Worm (Caenorhabditis elegans) whole organism, early embryonic: ENCODE measurements around the gene unc-82.

Experiments used
- B0310.2 ChIP-seq: sonication (generic microtip); optimal IDR thresholded peaks from 2 replicates; lab custom pipeline; 2016; ENCODE audit warnings: mild to moderate bottlenecking, missing genetic modification characterization, missing compliant biosample characterization
- F13C5.2 ChIP-seq: sonication (generic microtip); optimal IDR thresholded peaks from 2 replicates; lab custom pipeline; 2017; ENCODE audit warnings: mild to moderate bottlenecking, missing genetic modification characterization, inconsistent platforms, missing compliant biosample characterization
- aly-1 ChIP-seq: sonication (generic microtip); optimal IDR thresholded peaks from 2 replicates; lab custom pipeline; 2016; ENCODE audit warnings: missing genetic modification characterization, missing compliant biosample characterization
- ama-1 ChIP-seq: fragments of 150-350 bp; optimal IDR thresholded peaks from 2 replicates; lab custom pipeline; 2014
- ceh-13 ChIP-seq: fragments of 200-800 bp; sonication (Bioruptor generic); optimal IDR thresholded peaks from 2 replicates; lab custom pipeline; 2018; ENCODE audit warnings: mild to moderate bottlenecking, missing genetic modification characterization, missing compliant biosample characterization
- ceh-36 ChIP-seq: sonication (generic microtip); optimal IDR thresholded peaks from 2 replicates; lab custom pipeline; 2016; ENCODE audit warnings: missing genetic modification characterization, inconsistent platforms, missing compliant biosample characterization
- ets-7 ChIP-seq: sonication (generic microtip); optimal IDR thresholded peaks from 2 replicates; lab custom pipeline; 2016; ENCODE audit warnings: missing genotype, missing genetic modification characterization, missing compliant biosample characterization
- flt-1 ChIP-seq: fragments of 200-800 bp; sonication (Bioruptor generic); IDR thresholded peaks from 2 replicates; pipeline ENCODE4 v1.3.6; 2022; ENCODE audit warnings: missing genetic modification characterization, missing compliant biosample characterization
- hmbx-1 ChIP-seq: sonication (generic microtip); optimal IDR thresholded peaks from 2 replicates; lab custom pipeline; 2016; ENCODE audit warnings: mild to moderate bottlenecking, missing genetic modification characterization, missing compliant biosample characterization
- hmg-4 ChIP-seq: fragments of 200-800 bp; sonication (Bioruptor generic); optimal IDR thresholded peaks from 2 replicates; lab custom pipeline; 2018; ENCODE audit warnings: mild to moderate bottlenecking, missing genetic modification characterization, missing compliant biosample characterization
- hnd-1 ChIP-seq: sonication (generic microtip); optimal IDR thresholded peaks from 2 replicates; lab custom pipeline; 2016; ENCODE audit warnings: missing genetic modification characterization, missing compliant biosample characterization
- pes-1 ChIP-seq: fragments of 200-800 bp; sonication (Bioruptor generic); IDR thresholded peaks from 2 replicates; pipeline ENCODE4 v1.3.6; 2022; ENCODE audit warnings: missing genetic modification reagents, missing genetic modification characterization, missing compliant biosample characterization
- scrt-1 ChIP-seq: fragments of 200-800 bp; sonication (Bioruptor generic); IDR thresholded peaks from 2 replicates; pipeline ENCODE4 v1.3.6; 2022; ENCODE audit warnings: missing genetic modification characterization, missing compliant biosample characterization
- sea-1 ChIP-seq: fragments of 200-800 bp; sonication (Bioruptor generic); conservative IDR thresholded peaks from 2 replicates; pipeline ENCODE4 v1.3.6; 2022; ENCODE audit warnings: missing genetic modification characterization, missing compliant biosample characterization
- tbx-11 ChIP-seq: fragments of 200-800 bp; sonication (Bioruptor generic); IDR thresholded peaks from 2 replicates; pipeline ENCODE4 v1.3.6; 2022; ENCODE audit warnings: missing genetic modification characterization, missing compliant biosample characterization
- tbx-37 ChIP-seq: fragments of 200-800 bp; sonication (Bioruptor generic); conservative IDR thresholded peaks from 2 replicates; pipeline ENCODE4 v1.3.6; 2022; ENCODE audit warnings: missing genetic modification reagents, missing genetic modification characterization, missing compliant biosample characterization
- tra-4 ChIP-seq: sonication (generic microtip); optimal IDR thresholded peaks from 2 replicates; lab custom pipeline; 2017; ENCODE audit warnings: missing genetic modification characterization, missing compliant biosample characterization

Gene unc-82

DNA sequence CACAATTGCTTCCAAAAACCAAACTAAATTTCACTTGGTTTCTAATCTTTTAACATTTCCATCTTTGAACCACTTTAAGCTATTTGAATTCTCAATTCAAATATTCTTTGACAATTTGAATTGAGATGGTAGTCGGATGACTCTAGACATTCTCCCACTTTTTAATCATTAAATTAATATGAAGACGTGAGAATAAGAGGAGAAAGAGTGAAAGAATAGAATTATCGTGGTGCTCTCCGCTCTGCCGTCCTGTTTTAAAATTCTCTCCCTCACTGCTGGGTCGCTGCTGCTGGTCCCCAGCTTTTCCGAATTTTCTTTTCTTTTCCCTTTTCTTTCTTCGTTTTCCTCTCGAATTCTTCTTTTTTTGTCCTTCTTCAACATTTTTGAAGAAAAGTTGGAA is 20.9 kb upstream of the unc-82 start:
- TF ChIP-seq flt-1 (GFP tag; lab: Robert Waterston, UW) (no peak), aly-1 (tag; lab: Kevin White, UChicago) (no peak), hmg-4 (GFP tag; lab: Kevin White, UChicago) (no peak), ceh-36 (tag; lab: Kevin White, UChicago) (no peak), hmbx-1 (tag; lab: Kevin White, UChicago) (no peak), scrt-1 (no peak), tbx-11 (no peak), ets-7 (tag; lab: Kevin White, UChicago) (no peak), tra-4 (tag; lab: Kevin White, UChicago) (no peak), F13C5.2 (tag; lab: Kevin White, UChicago) (no peak), ama-1 (lab: Kevin White, UChicago) (no peak), sea-1 (no peak), hnd-1 (no peak), B0310.2 (no peak)

DNA sequence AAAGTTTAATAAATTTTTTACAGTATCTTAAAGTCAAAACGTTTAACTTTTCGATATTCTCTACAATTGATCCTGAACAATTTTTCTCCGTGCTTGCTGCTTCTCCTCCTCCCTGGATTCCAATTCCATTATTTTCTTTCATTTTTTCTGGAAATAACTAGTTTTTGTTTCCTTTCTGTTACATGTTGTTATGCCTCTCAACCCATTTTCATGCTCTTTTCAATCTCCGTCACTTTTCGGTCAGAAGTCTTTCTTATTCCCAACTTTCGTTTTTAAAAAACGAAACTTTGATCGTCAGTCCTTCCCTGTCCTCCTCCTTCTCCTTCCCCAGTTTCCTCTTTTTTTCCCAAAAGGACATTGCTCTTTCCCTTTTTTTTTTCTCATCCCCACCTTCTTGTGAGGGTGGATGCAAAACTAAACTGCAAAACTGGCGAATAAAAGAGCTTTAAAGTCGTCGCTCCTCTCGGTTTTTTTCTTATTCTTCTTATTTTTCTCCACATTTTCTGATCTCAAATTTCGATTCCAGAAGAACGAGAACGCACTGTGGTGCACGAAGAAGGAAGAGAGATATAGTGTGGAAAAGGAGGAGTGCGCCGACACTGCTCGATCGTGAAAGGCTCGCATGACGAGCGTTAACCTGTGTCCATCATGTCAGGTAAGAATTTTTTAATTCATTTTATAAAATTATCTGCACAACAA is 19.2 kb upstream of the unc-82 start, which contains the start of the genes C48A7.16 and egl-19:
TSS of gene C48A7.16 (plus strand) at position 544 of the 699 bp plus-strand sequence.
TSS of gene egl-19 (plus strand) at position 649 of the 699 bp plus-strand sequence.
- no peak for TF ChIP-seq sea-1
- no peak for TF ChIP-seq tbx-37
- no peak for TF ChIP-seq ceh-13 (GFP tag; lab: Kevin White, UChicago)
- TF ChIP-seq scrt-1: no peak
- TF ChIP-seq ets-7 (tag; lab: Kevin White, UChicago): no peak
- TF ChIP-seq pes-1 (GFP tag; lab: Robert Waterston, UW): no peak
- TF ChIP-seq tra-4 (tag; lab: Kevin White, UChicago): no peak
- no peak for TF ChIP-seq B0310.2
- no peak for TF ChIP-seq hmg-4 (GFP tag; lab: Kevin White, UChicago)
- no peak for TF ChIP-seq tbx-11
- no peak for TF ChIP-seq hnd-1
- no peak for TF ChIP-seq hmbx-1 (tag; lab: Kevin White, UChicago)
- no peak for TF ChIP-seq aly-1 (tag; lab: Kevin White, UChicago)

DNA sequence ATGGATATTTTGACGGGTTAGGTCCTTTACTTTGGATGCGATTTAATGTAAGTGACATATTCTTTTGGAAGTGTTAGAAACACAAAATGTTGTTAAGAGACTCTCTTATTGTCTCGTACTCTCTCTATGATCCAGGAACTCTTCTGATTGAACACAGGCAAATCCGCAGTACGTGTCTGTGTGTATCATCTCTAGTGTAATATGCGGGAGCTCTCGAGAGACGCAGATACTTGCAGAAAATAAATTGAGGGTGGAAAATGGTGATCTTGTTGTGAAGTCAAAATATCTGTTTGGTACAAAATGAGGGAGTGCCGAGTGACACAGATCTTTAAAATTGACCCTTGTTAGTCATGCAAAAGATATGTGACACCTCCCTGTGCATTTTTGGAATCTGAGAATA is 17.6 kb upstream of the unc-82 start:
- no peak for TF ChIP-seq ets-7 (tag; lab: Kevin White, UChicago)
- no peak for TF ChIP-seq pes-1 (GFP tag; lab: Robert Waterston, UW)
- no peak for TF ChIP-seq F13C5.2 (tag; lab: Kevin White, UChicago)
- TF ChIP-seq hmg-4 (GFP tag; lab: Kevin White, UChicago): no peak
- no peak for TF ChIP-seq flt-1 (GFP tag; lab: Robert Waterston, UW)
- no peak for TF ChIP-seq B0310.2
- no peak for TF ChIP-seq hmbx-1 (tag; lab: Kevin White, UChicago)
- TF ChIP-seq tbx-11: no peak
- TF ChIP-seq tra-4 (tag; lab: Kevin White, UChicago): no peak
- no peak for TF ChIP-seq ceh-36 (tag; lab: Kevin White, UChicago)

DNA sequence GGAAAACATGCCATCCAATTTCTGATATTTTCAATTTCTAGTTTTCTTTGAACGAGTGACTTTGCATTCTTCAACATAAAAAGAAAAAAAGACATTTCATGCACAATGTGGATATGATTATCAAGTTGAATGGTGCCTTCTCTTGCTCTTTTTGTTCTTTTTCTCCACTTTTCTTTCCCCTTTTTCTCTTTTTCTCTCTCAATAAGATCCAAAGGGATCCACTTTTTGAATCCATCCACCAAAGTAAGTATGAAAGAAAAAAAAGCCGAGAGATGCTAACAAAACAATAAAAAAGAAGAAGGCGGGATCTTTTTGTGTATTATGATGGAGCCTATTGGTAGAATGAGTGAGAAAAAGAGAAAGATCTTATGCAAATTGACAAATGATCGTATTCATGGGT is 17.0 kb upstream of the unc-82 start:
- TF ChIP-seq hmbx-1 (tag; lab: Kevin White, UChicago) (no peak), ets-7 (tag; lab: Kevin White, UChicago) (no peak), pes-1 (GFP tag; lab: Robert Waterston, UW) (no peak), ceh-36 (tag; lab: Kevin White, UChicago) (no peak), hmg-4 (GFP tag; lab: Kevin White, UChicago) (no peak), tbx-37 (no peak), F13C5.2 (tag; lab: Kevin White, UChicago) (no peak), flt-1 (GFP tag; lab: Robert Waterston, UW) (no peak), ceh-13 (GFP tag; lab: Kevin White, UChicago) (no peak)

DNA sequence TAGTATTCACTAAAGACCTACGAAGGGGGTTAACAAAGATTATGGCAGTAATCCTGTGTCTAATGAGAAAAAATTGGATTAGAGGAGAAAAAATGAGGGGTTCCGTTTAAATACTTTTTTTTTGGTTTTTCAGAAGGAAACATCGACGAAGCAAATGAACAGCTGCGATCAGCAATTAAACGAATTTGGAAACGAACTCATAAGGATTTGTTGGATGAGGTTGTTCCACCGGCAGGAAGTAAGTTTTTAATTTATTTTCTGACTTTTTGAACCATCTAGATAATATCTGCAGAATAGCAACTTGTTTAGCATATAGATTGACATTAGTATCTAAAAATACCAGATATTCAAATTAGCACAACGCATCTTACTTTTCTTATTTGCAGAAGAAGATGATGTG is 10.7 kb upstream of the unc-82 start:
- TF ChIP-seq ets-7 (tag; lab: Kevin White, UChicago): no peak
- TF ChIP-seq tbx-11: no peak
- no peak for TF ChIP-seq ceh-36 (tag; lab: Kevin White, UChicago)
- TF ChIP-seq ceh-13 (GFP tag; lab: Kevin White, UChicago): no peak
- no peak for TF ChIP-seq hmg-4 (GFP tag; lab: Kevin White, UChicago)
- TF ChIP-seq scrt-1: no peak
- no peak for TF ChIP-seq sea-1
- no peak for TF ChIP-seq aly-1 (tag; lab: Kevin White, UChicago)
- no peak for TF ChIP-seq tbx-37
- no peak for TF ChIP-seq pes-1 (GFP tag; lab: Robert Waterston, UW)

DNA sequence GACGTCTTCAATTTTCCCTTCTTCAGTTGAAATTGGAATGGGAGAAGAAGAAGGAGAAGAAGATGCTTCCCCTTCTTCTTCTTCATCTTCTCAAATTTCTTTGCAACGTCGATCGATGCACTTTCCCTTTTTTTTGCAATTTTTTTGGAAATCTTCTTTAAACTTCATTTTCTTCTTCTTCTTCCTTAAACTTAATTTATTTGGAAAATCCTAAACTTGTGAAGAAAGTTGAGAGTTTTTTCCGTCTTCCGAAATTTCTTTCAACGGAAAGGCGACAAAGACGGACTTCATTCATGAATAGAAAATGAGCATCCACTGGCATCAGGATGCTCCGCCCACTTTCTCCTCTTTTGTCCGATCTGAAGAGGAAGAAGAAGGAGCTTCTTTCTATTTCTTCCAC is 10.1 kb upstream of the unc-82 start:
- no peak for TF ChIP-seq tra-4 (tag; lab: Kevin White, UChicago)
- TF ChIP-seq scrt-1: no peak
- no peak for TF ChIP-seq tbx-37
- TF ChIP-seq aly-1 (tag; lab: Kevin White, UChicago): no peak
- no peak for TF ChIP-seq ets-7 (tag; lab: Kevin White, UChicago)
- no peak for TF ChIP-seq B0310.2
- no peak for TF ChIP-seq hnd-1
- TF ChIP-seq sea-1: no peak
- no peak for TF ChIP-seq F13C5.2 (tag; lab: Kevin White, UChicago)

DNA sequence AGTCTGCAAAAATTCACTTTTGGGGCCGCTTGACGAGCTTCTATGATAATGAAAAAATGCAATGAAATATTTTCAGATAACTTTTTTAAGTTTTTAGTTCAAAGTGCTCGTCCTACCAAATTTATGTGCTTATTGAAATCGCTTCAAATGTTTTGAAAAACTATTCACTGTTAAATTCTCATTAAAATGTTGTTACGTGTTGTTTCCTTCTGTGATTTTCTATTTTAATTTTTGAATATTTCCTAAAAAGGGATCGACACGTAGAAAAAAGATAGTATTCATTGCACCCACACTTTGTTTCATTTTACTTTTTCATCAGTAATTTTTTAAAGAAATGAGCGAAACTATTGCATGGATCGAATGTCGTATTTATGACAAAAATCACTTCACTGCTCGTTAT is 5.5 kb upstream of the unc-82 start, which contains the start of gene B0496.6:
TSS of gene B0496.6 (plus strand) at position 301 of the 400 bp plus-strand sequence.
- no peak for TF ChIP-seq ama-1 (lab: Kevin White, UChicago)
- TF ChIP-seq hmg-4 (GFP tag; lab: Kevin White, UChicago): no peak
- no peak for TF ChIP-seq pes-1 (GFP tag; lab: Robert Waterston, UW)
- no peak for TF ChIP-seq tbx-11
- TF ChIP-seq ets-7 (tag; lab: Kevin White, UChicago): no peak
- TF ChIP-seq hnd-1: no peak
- no peak for TF ChIP-seq flt-1 (GFP tag; lab: Robert Waterston, UW)
- TF ChIP-seq tbx-37: no peak
- no peak for TF ChIP-seq B0310.2
- TF ChIP-seq hmbx-1 (tag; lab: Kevin White, UChicago): no peak
- no peak for TF ChIP-seq aly-1 (tag; lab: Kevin White, UChicago)
- TF ChIP-seq F13C5.2 (tag; lab: Kevin White, UChicago): no peak
- TF ChIP-seq tra-4 (tag; lab: Kevin White, UChicago): no peak
- TF ChIP-seq ceh-36 (tag; lab: Kevin White, UChicago): no peak
- no peak for TF ChIP-seq ceh-13 (GFP tag; lab: Kevin White, UChicago)
- TF ChIP-seq scrt-1: no peak
- no peak for TF ChIP-seq sea-1
